Worm (Caenorhabditis elegans) whole organism, L4 larva: ENCODE measurements around the gene Y39H10A.1.

Experiments
- D1046.2 ChIP-seq: fragments of 200-800 bp; sonication (Bioruptor generic); IDR thresholded peaks from 2 replicates; pipeline ENCODE4 v1.3.6; 2022; ENCODE audit warnings: missing genetic modification characterization, missing compliant biosample characterization
- F44E2.7 ChIP-seq: fragments of 200-800 bp; sonication (Bioruptor generic); IDR thresholded peaks from 2 replicates; pipeline ENCODE4 v2.1.2; 2022; ENCODE audit warnings: missing genetic modification characterization, missing compliant biosample characterization
- R02D3.7 ChIP-seq: fragments of 150-350 bp; sonication (generic microtip); optimal IDR thresholded peaks from 3 replicates; lab custom pipeline; 2014; ENCODE audit warnings: missing biosample characterization, missing genetic modification characterization
- T26A8.4 ChIP-seq: fragments of 200-800 bp; sonication (Bioruptor generic); IDR thresholded peaks from 2 replicates; pipeline ENCODE4 v1.3.6; 2022; ENCODE audit warnings: missing genetic modification characterization, missing compliant biosample characterization
- Y48G9A.11 ChIP-seq: fragments of 200-800 bp; sonication (Bioruptor generic); IDR thresholded peaks from 2 replicates; pipeline ENCODE4 v1.3.6; 2022; ENCODE audit warnings: missing genetic modification reagents, missing genetic modification characterization, missing compliant biosample characterization
- ZK337.2 ChIP-seq: fragments of 200-800 bp; sonication (Bioruptor generic); IDR thresholded peaks from 2 replicates; pipeline ENCODE4 v1.3.6; 2022; ENCODE audit warnings: missing genetic modification reagents, missing genetic modification characterization, missing compliant biosample characterization
- aly-2 ChIP-seq: sonication (generic microtip); optimal IDR thresholded peaks from 2 replicates; lab custom pipeline; 2018; ENCODE audit warnings: missing biosample characterization, missing genetic modification characterization
- ama-1 ChIP-seq: fragments of 150-350 bp; optimal IDR thresholded peaks from 2 replicates; lab custom pipeline; 2014; ENCODE audit warnings: inconsistent platforms, mixed read lengths
- arid-1 ChIP-seq: fragments of 200-800 bp; sonication (Bioruptor generic); conservative IDR thresholded peaks from 2 replicates; pipeline ENCODE4 v1.3.6; 2022; ENCODE audit warnings: missing genetic modification reagents, missing genetic modification characterization, missing compliant biosample characterization
- attf-4 ChIP-seq: sonication (generic microtip); optimal IDR thresholded peaks from 3 replicates; lab custom pipeline; 2017; ENCODE audit warnings: missing biosample characterization, missing genetic modification characterization
- ceh-32 ChIP-seq: sonication (generic microtip); optimal IDR thresholded peaks from 2 replicates; lab custom pipeline; 2016; ENCODE audit warnings: mild to moderate bottlenecking, missing genetic modification characterization, missing compliant biosample characterization; ENCODE audit not compliant: poor library complexity
- ceh-44 ChIP-seq: fragments of 200-800 bp; sonication (Bioruptor generic); IDR thresholded peaks from 2 replicates; pipeline ENCODE4 v1.3.6; 2022; ENCODE audit warnings: missing genetic modification reagents, missing genetic modification characterization, missing compliant biosample characterization
- ctbp-1 ChIP-seq: fragments of 200-800 bp; sonication (Bioruptor generic); IDR thresholded peaks from 2 replicates; pipeline ENCODE4 v1.3.6; 2022; ENCODE audit warnings: missing genetic modification reagents, missing genetic modification characterization, missing compliant biosample characterization
- daf-16 ChIP-seq, 3 experiments: sonication (generic microtip); optimal IDR thresholded peaks; 2 replicates each; lab custom pipeline; 2016 to 2017; ENCODE audit warnings: missing genetic modification characterization in 3 of 3, missing genetic modification reagents in 3 of 3, mild to moderate bottlenecking in 2 of 3, missing compliant biosample characterization in 2 of 3, missing biosample characterization in 1 of 3, moderate library complexity in 1 of 3
- daf-8 ChIP-seq: fragments of 200-800 bp; sonication (Bioruptor generic); IDR thresholded peaks from 2 replicates; pipeline ENCODE4 v1.3.6; 2022; ENCODE audit warnings: missing genetic modification characterization, missing compliant biosample characterization
- dmd-8 ChIP-seq: fragments of 200-800 bp; sonication (Bioruptor generic); IDR thresholded peaks from 2 replicates; pipeline ENCODE4 v1.3.6; 2022; ENCODE audit warnings: missing genetic modification characterization, missing compliant biosample characterization
- duxl-1 ChIP-seq: sonication (generic microtip); optimal IDR thresholded peaks from 2 replicates; lab custom pipeline; 2016; ENCODE audit warnings: mild to moderate bottlenecking, missing genetic modification characterization, moderate library complexity, missing compliant biosample characterization; ENCODE audit not compliant: poor library complexity
- egl-27 ChIP-seq: sonication (generic microtip); optimal IDR thresholded peaks from 3 replicates; lab custom pipeline; 2017; ENCODE audit warnings: missing biosample characterization, missing genetic modification reagents, missing genetic modification characterization
- fkh-10 ChIP-seq: fragments of 150-350 bp; optimal IDR thresholded peaks from 2 replicates; lab custom pipeline; 2014; ENCODE audit warnings: missing biosample characterization, missing genetic modification reagents, missing genetic modification characterization
- hlh-11 ChIP-seq: fragments of 200-800 bp; sonication (Bioruptor generic); optimal IDR thresholded peaks from 2 replicates; lab custom pipeline; 2018; ENCODE audit warnings: mild to moderate bottlenecking, missing genetic modification characterization, missing compliant biosample characterization
- hmg-1.1 ChIP-seq: fragments of 200-800 bp; sonication (Bioruptor generic); IDR thresholded peaks from 2 replicates; pipeline ENCODE4 v1.3.6; 2022; ENCODE audit warnings: missing genetic modification reagents, missing genetic modification characterization, missing compliant biosample characterization
- jun-1 ChIP-seq: fragments of 150-350 bp; optimal IDR thresholded peaks from 2 replicates; lab custom pipeline; 2014; ENCODE audit warnings: missing biosample characterization, missing genetic modification reagents, missing genetic modification characterization
- lim-7 ChIP-seq: fragments of 200-800 bp; sonication (Bioruptor generic); IDR thresholded peaks from 2 replicates; pipeline ENCODE4 v1.3.6; 2022; ENCODE audit warnings: missing genetic modification characterization, missing compliant biosample characterization
- lin-1 ChIP-seq: fragments of 200-800 bp; sonication (Bioruptor generic); IDR thresholded peaks from 2 replicates; pipeline ENCODE4 v1.3.6; 2022; ENCODE audit warnings: missing genetic modification reagents, missing genetic modification characterization, missing compliant biosample characterization
- lin-13 ChIP-seq: fragments of 150-350 bp; optimal IDR thresholded peaks from 2 replicates; lab custom pipeline; 2014; ENCODE audit warnings: missing biosample characterization, missing genetic modification reagents, missing genetic modification characterization
- madf-5 ChIP-seq, 2 experiments: fragments of 200-800 bp; sonication (Bioruptor generic); IDR thresholded peaks; 2 replicates each; pipeline ENCODE4 v1.3.6; 2022; ENCODE audit warnings: missing compliant biosample characterization in 2 of 2, missing genetic modification characterization in 2 of 2
- mdl-1 ChIP-seq, 2 experiments: fragments of 150-350 bp in 1 of 2; sonication (generic microtip) in 1 of 2; optimal IDR thresholded peaks; 2 replicates each; lab custom pipeline; 2014 to 2017; ENCODE audit warnings: missing biosample characterization in 2 of 2, missing genetic modification characterization in 2 of 2
- mdt-29 ChIP-seq: fragments of 200-800 bp; sonication (Bioruptor generic); IDR thresholded peaks from 2 replicates; pipeline ENCODE4 v1.3.6; 2022; ENCODE audit warnings: missing genetic modification reagents, missing genetic modification characterization, missing compliant biosample characterization
- mes-2 ChIP-seq: sonication (generic microtip); optimal IDR thresholded peaks from 2 replicates; lab custom pipeline; 2016; ENCODE audit warnings: missing genotype, mild to moderate bottlenecking, missing genetic modification characterization, missing compliant biosample characterization; ENCODE audit not compliant: poor library complexity, severe bottlenecking
- mxl-2 ChIP-seq: fragments of 200-800 bp; sonication (Bioruptor generic); conservative IDR thresholded peaks from 2 replicates; pipeline ENCODE4 v1.3.6; 2022; ENCODE audit warnings: missing genetic modification reagents, missing genetic modification characterization, missing compliant biosample characterization
- nhr-10 ChIP-seq: fragments of 150-350 bp; optimal IDR thresholded peaks from 2 replicates; lab custom pipeline; 2014; ENCODE audit warnings: missing biosample characterization, missing genetic modification characterization
- nhr-102 ChIP-seq: sonication (generic microtip); optimal IDR thresholded peaks from 2 replicates; lab custom pipeline; 2016; ENCODE audit warnings: mild to moderate bottlenecking, missing genetic modification characterization, moderate library complexity, missing compliant biosample characterization
- nhr-11 ChIP-seq: fragments of 150-350 bp; optimal IDR thresholded peaks from 2 replicates; lab custom pipeline; 2014; ENCODE audit warnings: missing biosample characterization, missing genetic modification characterization
- nhr-111 ChIP-seq: fragments of 200-800 bp; sonication (Bioruptor generic); optimal IDR thresholded peaks from 2 replicates; lab custom pipeline; 2018; ENCODE audit warnings: mild to moderate bottlenecking, missing genetic modification characterization, missing compliant biosample characterization
- pha-4 ChIP-seq, 2 experiments: fragments of 150-350 bp in 1 of 2; fragments of 200-800 bp in 1 of 2; sonication (Bioruptor generic) in 1 of 2; IDR thresholded peaks in 1 of 2; optimal IDR thresholded peaks in 1 of 2; 2 replicates each; pipeline versions ENCODE4 v1.3.6 to Lab custom; 2014 to 2022; ENCODE audit warnings: missing genetic modification characterization in 2 of 2, missing genetic modification reagents in 2 of 2, missing biosample characterization in 1 of 2, missing compliant biosample characterization in 1 of 2
- pqm-1 ChIP-seq: sonication (generic microtip); optimal IDR thresholded peaks from 2 replicates; lab custom pipeline; 2017; ENCODE audit warnings: missing biosample characterization, missing genetic modification characterization
- saeg-2 ChIP-seq: fragments of 200-800 bp; sonication (Bioruptor generic); IDR thresholded peaks from 2 replicates; pipeline ENCODE4 v1.3.6; 2022; ENCODE audit warnings: missing genetic modification reagents, missing genetic modification characterization, missing compliant biosample characterization
- set-16 ChIP-seq: fragments of 200-800 bp; sonication (Bioruptor generic); IDR thresholded peaks from 2 replicates; pipeline ENCODE4 v1.3.6; 2022; ENCODE audit warnings: missing genetic modification reagents, missing genetic modification characterization, missing compliant biosample characterization
- snpc-1.2 ChIP-seq: fragments of 200-800 bp; sonication (Bioruptor generic); IDR thresholded peaks from 2 replicates; pipeline ENCODE4 v1.3.6; 2022; ENCODE audit warnings: missing genetic modification reagents, missing genetic modification characterization, missing compliant biosample characterization
- snpc-4 ChIP-seq: fragments of 150-350 bp; optimal IDR thresholded peaks from 2 replicates; lab custom pipeline; 2014; ENCODE audit warnings: missing biosample characterization, missing genetic modification characterization
- spr-1 ChIP-seq: sonication (generic microtip); optimal IDR thresholded peaks from 2 replicates; lab custom pipeline; 2016; ENCODE audit warnings: mild to moderate bottlenecking, missing genetic modification characterization, missing compliant biosample characterization
- spr-3 ChIP-seq: fragments of 200-800 bp; sonication (Bioruptor generic); optimal IDR thresholded peaks from 2 replicates; lab custom pipeline; 2018; ENCODE audit warnings: mild to moderate bottlenecking, missing genetic modification characterization, missing compliant biosample characterization
- tag-97 ChIP-seq: fragments of 200-800 bp; sonication (Bioruptor generic); IDR thresholded peaks from 2 replicates; pipeline ENCODE4 v1.3.6; 2022; ENCODE audit warnings: missing genetic modification characterization, missing compliant biosample characterization
- tra-1 ChIP-seq: fragments of 200-800 bp; sonication (Bioruptor generic); IDR thresholded peaks from 2 replicates; pipeline ENCODE4 v1.3.6; 2022; ENCODE audit warnings: missing genetic modification reagents, missing genetic modification characterization, missing compliant biosample characterization
- unc-130 ChIP-seq: sonication (generic microtip); optimal IDR thresholded peaks from 2 replicates; lab custom pipeline; 2016; ENCODE audit warnings: missing genetic modification reagents, missing genetic modification characterization, missing compliant biosample characterization
- unc-39 ChIP-seq: sonication (generic microtip); optimal IDR thresholded peaks from 2 replicates; lab custom pipeline; 2017; ENCODE audit warnings: missing biosample characterization, missing genetic modification characterization
- zfp-3 ChIP-seq: fragments of 200-800 bp; sonication (Bioruptor generic); conservative IDR thresholded peaks from 2 replicates; pipeline ENCODE4 v1.3.6; 2022; ENCODE audit warnings: missing genetic modification reagents, missing genetic modification characterization, missing compliant biosample characterization
- zip-11 ChIP-seq: fragments of 200-800 bp; sonication (Bioruptor generic); IDR thresholded peaks from 2 replicates; pipeline ENCODE4 v1.3.6; 2022; ENCODE audit warnings: missing genetic modification characterization, missing compliant biosample characterization
- ztf-7 ChIP-seq: fragments of 150-350 bp; optimal IDR thresholded peaks from 2 replicates; lab custom pipeline; 2014; ENCODE audit warnings: missing biosample characterization, missing genetic modification characterization

The Y39H10A.1 gene

ce11 chrV:3750328-3750727 is 16.7 kb upstream of the Y39H10A.1 start (continued):
- TF ChIP-seq tra-1 (GFP tag; lab: Robert Waterston, UW) (no peak), set-16 (GFP tag; lab: Robert Waterston, UW) (peak; percentile 91)

- TF ChIP-seq zfp-3 (no peak), lin-13 (GFP tag; lab: Kevin White, UChicago) (peak; percentile 32), D1046.2 (GFP tag; lab: Robert Waterston, UW) (no peak), ceh-32 (tag; lab: Kevin White, UChicago) (no peak), ctbp-1 (GFP tag; lab: Robert Waterston, UW) (no peak), unc-39 (tag; lab: Kevin White, UChicago) (no peak), snpc-1.2 (GFP tag; lab: Robert Waterston, UW) (no peak), spr-1 (tag; lab: Kevin White, UChicago) (no peak), duxl-1 (no peak), daf-8 (no peak), ama-1 (lab: Kevin White, UChicago) (no peak), T26A8.4 (no peak), pha-4 (GFP tag; IDR thresholded peaks at IDR 0.05; lab: Robert Waterston, UW) (no peak), pha-4 (tag; optimal IDR thresholded peaks at IDR 0.05; lab: Kevin White, UChicago) (no peak), lim-7 (GFP tag; lab: Robert Waterston, UW) (no peak), mxl-2 (GFP tag; lab: Robert Waterston, UW) (no peak), madf-5 (GFP tag; IDR thresholded peaks at IDR 0.05; lab: Robert Waterston, UW) (no peak), hmg-1.1 (GFP tag; lab: Robert Waterston, UW) (peak; percentile 37; the same call in 1 of the 2 replicates), mdt-29 (no peak), tra-1 (GFP tag; lab: Robert Waterston, UW) (no peak), nhr-10 (tag; lab: Kevin White, UChicago) (no peak), saeg-2 (no peak), mes-2 (tag; lab: Kevin White, UChicago) (peak; percentile 65), pqm-1 (tag; lab: Kevin White, UChicago) (no peak), ZK337.2 (GFP tag; lab: Robert Waterston, UW) (no peak), ztf-7 (no peak), snpc-4 (tag; lab: Kevin White, UChicago) (no peak), lin-1 (GFP tag; lab: Robert Waterston, UW) (no peak), nhr-102 (tag; lab: Kevin White, UChicago) (no peak), nhr-11 (tag; lab: Kevin White, UChicago) (no peak), aly-2 (no peak), attf-4 (tag; lab: Kevin White, UChicago) (no peak), egl-27 (tag; lab: Kevin White, UChicago) (no peak), daf-16 (GFP tag; optimal IDR thresholded peaks at IDR 0.05; lab: Kevin White, UChicago) (no peak), daf-16 (tag; optimal IDR thresholded peaks at IDR 0.05; lab: Kevin White, UChicago) (peak; percentile 24), mdl-1 (tag; optimal IDR thresholded peaks at IDR 0.05; lab: Kevin White, UChicago) (no peak), unc-130 (GFP tag; lab: Kevin White, UChicago) (peak; percentile 2), Y48G9A.11 (GFP tag; lab: Robert Waterston, UW) (0 out of 2 replicates have a peak, but pooled peaks have one; percentile 26), dmd-8 (GFP tag; lab: Robert Waterston, UW) (no peak), tag-97 (no peak), hlh-11 (tag; lab: Kevin White, UChicago) (peak; percentile 67), arid-1 (GFP tag; lab: Robert Waterston, UW) (no peak; the same call in 1 of the 2 replicates), F44E2.7 (GFP tag; lab: Robert Waterston, UW) (no peak), R02D3.7 (tag; lab: Kevin White, UChicago) (no peak), fkh-10 (GFP tag; lab: Kevin White, UChicago) (no peak), spr-3 (no peak), jun-1 (tag; lab: Kevin White, UChicago) (no peak), ceh-44 (GFP tag; lab: Robert Waterston, UW) (no peak), zip-11 (GFP tag; lab: Robert Waterston, UW) (no peak), nhr-111 (GFP tag; lab: Kevin White, UChicago) (no peak)
Observed at ce11 chrV:3756887-3757286, 10.1 kb upstream of the Y39H10A.1 start, which contains the start of gene gid-7. TSS of gene gid-7 (minus strand) at chrV:3757074.
